Worm (Caenorhabditis elegans): Measurements from ENCODE around the gene Y6G8.6.
"Not testable (repeated sequence)": the region's sequence is repeated elsewhere in the genome, so short reads cannot be mapped to it uniquely, and the experiment has no call there.

Y6G8.6 gene

ce11 chrV:17624906-17625305, 8.2 kb upstream of the Y6G8.6 start, which contains the start of gene F57G4.11:
Gene F57G4.11, plus strand, starts transcription at chrV:17625206.
- no peak for TF ChIP-seq flt-1 (GFP tag; IDR thresholded peaks at IDR 0.05)
- TF ChIP-seq med-1 (GFP tag; optimal IDR thresholded peaks at IDR 0.05; ENCODE audit: insufficient read depth): no peak
- no peak for TF ChIP-seq ref-1 (GFP tag; conservative IDR thresholded peaks at IDR 0.05)
- TF ChIP-seq ztf-23 (GFP tag; IDR thresholded peaks at IDR 0.05): no peak
- no peak for TF ChIP-seq cog-1 (tag; optimal IDR thresholded peaks at IDR 0.05)
- TF ChIP-seq ztf-29 (GFP tag; IDR thresholded peaks at IDR 0.05): no peak
- no peak for TF ChIP-seq klf-2 (GFP tag; conservative IDR thresholded peaks at IDR 0.05)
- no peak for TF ChIP-seq T22C8.4 (GFP tag; IDR thresholded peaks at IDR 0.05)

- TF ChIP-seq ref-1 (GFP tag; conservative IDR thresholded peaks at IDR 0.05) (no peak), med-1 (GFP tag; optimal IDR thresholded peaks at IDR 0.05; ENCODE audit: insufficient read depth) (no peak), T22C8.4 (GFP tag; IDR thresholded peaks at IDR 0.05) (no peak)
These were observed 6.5 kb upstream of the Y6G8.6 start, which contains the start of gene F57G4.1 for ce11 chrV:17623230-17623629. Gene F57G4.1, plus strand, starts transcription at chrV:17623530.

- no peak for TF ChIP-seq cog-1 (tag; optimal IDR thresholded peaks at IDR 0.05)
- no peak for TF ChIP-seq klf-2 (GFP tag; conservative IDR thresholded peaks at IDR 0.05)
- TF ChIP-seq ref-1 (GFP tag; conservative IDR thresholded peaks at IDR 0.05): no peak
- no peak for TF ChIP-seq flt-1 (GFP tag; IDR thresholded peaks at IDR 0.05)
- TF ChIP-seq T22C8.4 (GFP tag; IDR thresholded peaks at IDR 0.05): no peak
- no peak for TF ChIP-seq ztf-23 (GFP tag; IDR thresholded peaks at IDR 0.05)
- no peak for TF ChIP-seq ztf-29 (GFP tag; IDR thresholded peaks at IDR 0.05)
- no peak for TF ChIP-seq tab-1 (GFP tag; IDR thresholded peaks at IDR 0.05)
- TF ChIP-seq med-1 (GFP tag; optimal IDR thresholded peaks at IDR 0.05; ENCODE audit: insufficient read depth): no peak
These were observed 3.6 kb upstream of the Y6G8.6 start, which contains the start of gene Y6G8.8 for ce11 chrV:17620266-17620665. Gene Y6G8.8, plus strand, starts transcription at chrV:17620566.

ce11 chrV:17615609-17616008, 1.1 kb downstream of the Y6G8.6 start, which contains the start of gene Y6G8.5:
Gene Y6G8.5, minus strand, starts transcription at chrV:17615709.
- TF ChIP-seq ztf-29 (GFP tag; IDR thresholded peaks at IDR 0.05) (no peak), ref-1 (GFP tag; conservative IDR thresholded peaks at IDR 0.05) (no peak)

ce11 chrV:17614251-17614650, 2.5 kb downstream of the Y6G8.6 start, which contains the start of gene Y6G8.14:
Gene Y6G8.14, minus strand, starts transcription at chrV:17614351.
- TF ChIP-seq cog-1 (tag; optimal IDR thresholded peaks at IDR 0.05) (no peak), flt-1 (GFP tag; IDR thresholded peaks at IDR 0.05) (no peak), ztf-29 (GFP tag; IDR thresholded peaks at IDR 0.05) (no peak), ref-1 (GFP tag; conservative IDR thresholded peaks at IDR 0.05) (no peak), tab-1 (GFP tag; IDR thresholded peaks at IDR 0.05) (no peak), T22C8.4 (GFP tag; IDR thresholded peaks at IDR 0.05) (no peak), ztf-23 (GFP tag; IDR thresholded peaks at IDR 0.05) (no peak), klf-2 (GFP tag; conservative IDR thresholded peaks at IDR 0.05) (no peak), med-1 (GFP tag; optimal IDR thresholded peaks at IDR 0.05; ENCODE audit: insufficient read depth) (no peak)

ce11 chrV:17610503-17610902, 6.2 kb downstream of the Y6G8.6 start, which contains the start of gene Y6G8.15:
Gene Y6G8.15, minus strand, starts transcription at chrV:17610603.
- not testable (repeated sequence) for TF ChIP-seq T22C8.4 (GFP tag; IDR thresholded peaks at IDR 0.05); klf-2 (GFP tag; conservative IDR thresholded peaks at IDR 0.05); ztf-23 (GFP tag; IDR thresholded peaks at IDR 0.05)

- TF ChIP-seq ztf-29 (GFP tag; IDR thresholded peaks at IDR 0.05): no peak
- no peak for TF ChIP-seq ztf-23 (GFP tag; IDR thresholded peaks at IDR 0.05)
- no peak for TF ChIP-seq ref-1 (GFP tag; conservative IDR thresholded peaks at IDR 0.05)
- no peak for TF ChIP-seq tab-1 (GFP tag; IDR thresholded peaks at IDR 0.05)
- TF ChIP-seq med-1 (GFP tag; optimal IDR thresholded peaks at IDR 0.05; ENCODE audit: insufficient read depth): no peak
- no peak for TF ChIP-seq cog-1 (tag; optimal IDR thresholded peaks at IDR 0.05)
- no peak for TF ChIP-seq T22C8.4 (GFP tag; IDR thresholded peaks at IDR 0.05)
- TF ChIP-seq flt-1 (GFP tag; IDR thresholded peaks at IDR 0.05): no peak
- TF ChIP-seq klf-2 (GFP tag; conservative IDR thresholded peaks at IDR 0.05): no peak
These were observed 8.9 kb downstream of the Y6G8.6 start, which contains the start of gene srz-91 for ce11 chrV:17607797-17608196. Gene srz-91, plus strand, starts transcription at chrV:17608097.

- not testable (repeated sequence) for TF ChIP-seq ztf-29, ztf-23, T22C8.4 (GFP tag; IDR thresholded peaks at IDR 0.05)
These were observed 10.7 kb downstream of the Y6G8.6 start, which contains the start of gene Y6G8.16 for ce11 chrV:17606050-17606449. Gene Y6G8.16, plus strand, starts transcription at chrV:17606350.

- TF ChIP-seq ref-1 (GFP tag; conservative IDR thresholded peaks at IDR 0.05) (no peak), cog-1 (tag; optimal IDR thresholded peaks at IDR 0.05) (no peak), T22C8.4 (GFP tag; IDR thresholded peaks at IDR 0.05) (no peak), ztf-29 (GFP tag; IDR thresholded peaks at IDR 0.05) (no peak), med-1 (GFP tag; optimal IDR thresholded peaks at IDR 0.05; ENCODE audit: insufficient read depth) (no peak), ztf-23 (GFP tag; IDR thresholded peaks at IDR 0.05) (no peak), flt-1 (GFP tag; IDR thresholded peaks at IDR 0.05) (no peak), klf-2 (GFP tag; conservative IDR thresholded peaks at IDR 0.05) (no peak), tab-1 (GFP tag; IDR thresholded peaks at IDR 0.05) (no peak)
These were observed 15.2 kb downstream of the Y6G8.6 start, which contains the start of gene ztf-25 for ce11 chrV:17601520-17601919. Gene ztf-25, plus strand, starts transcription at chrV:17601820.

ce11 chrV:17598810-17599209, 17.9 kb downstream of the Y6G8.6 start, which contains the start of gene Y6G8.2:
Gene Y6G8.2, minus strand, starts transcription at chrV:17598956.
- TF ChIP-seq klf-2 (GFP tag; conservative IDR thresholded peaks at IDR 0.05): no peak
- TF ChIP-seq cog-1 (tag; optimal IDR thresholded peaks at IDR 0.05): no peak
- TF ChIP-seq flt-1 (GFP tag; IDR thresholded peaks at IDR 0.05): no peak
- no peak for TF ChIP-seq ref-1 (GFP tag; conservative IDR thresholded peaks at IDR 0.05)
- no peak for TF ChIP-seq tab-1 (GFP tag; IDR thresholded peaks at IDR 0.05)
- no peak for TF ChIP-seq T22C8.4 (GFP tag; IDR thresholded peaks at IDR 0.05)
- TF ChIP-seq ztf-23 (GFP tag; IDR thresholded peaks at IDR 0.05): no peak
- TF ChIP-seq med-1 (GFP tag; optimal IDR thresholded peaks at IDR 0.05; ENCODE audit: insufficient read depth): no peak
- no peak for TF ChIP-seq ztf-29 (GFP tag; IDR thresholded peaks at IDR 0.05)
